Worm (Caenorhabditis elegans) whole organism, young adult: ENCODE results near the gene mys-1.

Source experiments
- F37B4.10 ChIP-seq: fragments of 200-800 bp; sonication (Bioruptor generic); IDR thresholded peaks from 2 replicates; pipeline ENCODE4 v1.3.6; 2022; ENCODE audit warnings: missing genetic modification characterization, missing compliant biosample characterization
- F39B2.1 ChIP-seq: fragments of 200-800 bp; sonication (Bioruptor generic); IDR thresholded peaks from 2 replicates; pipeline ENCODE4 v1.3.6; 2022; ENCODE audit warnings: missing genetic modification reagents, missing genetic modification characterization, missing compliant biosample characterization
- T26A5.8 ChIP-seq: sonication (generic microtip); optimal IDR thresholded peaks from 2 replicates; lab custom pipeline; 2016; ENCODE audit warnings: missing genetic modification characterization, missing compliant biosample characterization
- Y53G8AR.9 ChIP-seq: fragments of 200-800 bp; sonication (Bioruptor generic); conservative IDR thresholded peaks from 2 replicates; pipeline ENCODE4 v1.3.6; 2022; ENCODE audit warnings: missing genetic modification reagents, missing genetic modification characterization, missing compliant biosample characterization
- ama-1 ChIP-seq, 3 experiments: fragments of 150-350 bp in 1 of 3; sonication (generic microtip) in 2 of 3; optimal IDR thresholded peaks; 2 replicates each; lab custom pipeline; 2014 to 2018; ENCODE audit warnings: missing biosample characterization in 2 of 3, missing genetic modification characterization in 2 of 3, missing genetic modification reagents in 2 of 3
- aptf-2 ChIP-seq: fragments of 200-800 bp; sonication (Bioruptor generic); conservative IDR thresholded peaks from 2 replicates; pipeline ENCODE4 v1.3.6; 2022; ENCODE audit warnings: missing genetic modification reagents, missing genetic modification characterization, missing compliant biosample characterization
- aptf-3 ChIP-seq: fragments of 200-800 bp; sonication (Bioruptor generic); IDR thresholded peaks from 2 replicates; pipeline ENCODE4 v1.3.6; 2022; ENCODE audit warnings: missing genetic modification characterization, missing compliant biosample characterization
- cebp-1 ChIP-seq, 2 experiments: fragments of 200-800 bp in 1 of 2; sonication (Bioruptor generic) in 1 of 2; sonication (generic microtip) in 1 of 2; IDR thresholded peaks in 1 of 2; optimal IDR thresholded peaks in 1 of 2; 2 replicates each; pipeline versions ENCODE4 v1.3.6 to Lab custom; 2017 to 2022; ENCODE audit warnings: missing compliant biosample characterization in 2 of 2, missing genetic modification characterization in 2 of 2, mild to moderate bottlenecking in 1 of 2, missing genetic modification reagents in 1 of 2, moderate library complexity in 1 of 2
- die-1 ChIP-seq: sonication (generic microtip); optimal IDR thresholded peaks from 2 replicates; lab custom pipeline; 2016; ENCODE audit warnings: missing genotype, mild to moderate bottlenecking, missing genetic modification characterization, missing compliant biosample characterization
- efl-1 ChIP-seq: fragments of 150-350 bp; optimal IDR thresholded peaks from 2 replicates; lab custom pipeline; 2014; ENCODE audit warnings: missing biosample characterization, missing genetic modification reagents, missing genetic modification characterization
- egl-18 ChIP-seq: fragments of 200-800 bp; sonication (Bioruptor generic); IDR thresholded peaks from 2 replicates; pipeline ENCODE4 v1.3.6; 2022; ENCODE audit warnings: missing genetic modification reagents, missing genetic modification characterization, missing compliant biosample characterization
- egrh-3 ChIP-seq: fragments of 200-800 bp; sonication (Bioruptor generic); IDR thresholded peaks from 2 replicates; pipeline ENCODE4 v1.3.6; 2022; ENCODE audit warnings: missing genetic modification reagents, missing genetic modification characterization, missing compliant biosample characterization
- gei-17 ChIP-seq: fragments of 200-800 bp; sonication (Bioruptor generic); optimal IDR thresholded peaks from 2 replicates; lab custom pipeline; 2018; ENCODE audit warnings: mild to moderate bottlenecking, missing genetic modification characterization, missing compliant biosample characterization
- hlh-12 ChIP-seq: sonication (generic microtip); optimal IDR thresholded peaks from 2 replicates; lab custom pipeline; 2016; ENCODE audit warnings: missing genetic modification characterization, missing compliant biosample characterization
- hlh-26 ChIP-seq: fragments of 200-800 bp; sonication (Bioruptor generic); conservative IDR thresholded peaks from 2 replicates; pipeline ENCODE4 v1.3.6; 2022; ENCODE audit warnings: missing genetic modification reagents, missing genetic modification characterization, missing compliant biosample characterization
- hsf-1 ChIP-seq: fragments of 200-800 bp; sonication (Bioruptor generic); IDR thresholded peaks from 2 replicates; pipeline ENCODE4 v1.3.6; 2022; ENCODE audit warnings: missing genetic modification reagents, missing genetic modification characterization, missing compliant biosample characterization
- lag-1 ChIP-seq: fragments of 200-800 bp; sonication (Bioruptor generic); IDR thresholded peaks from 2 replicates; pipeline ENCODE4 v1.3.6; 2022; ENCODE audit warnings: missing genetic modification reagents, missing genetic modification characterization, missing compliant biosample characterization
- lin-40 ChIP-seq: sonication (generic microtip); optimal IDR thresholded peaks from 2 replicates; lab custom pipeline; 2016; ENCODE audit warnings: missing genetic modification characterization, mild to moderate bottlenecking, missing compliant biosample characterization, missing genotype, missing genetic modification reagents
- lir-1 ChIP-seq: fragments of 200-800 bp; sonication (Bioruptor generic); conservative IDR thresholded peaks from 2 replicates; pipeline ENCODE4 v1.3.6; 2022; ENCODE audit warnings: missing genetic modification reagents, missing genetic modification characterization, missing compliant biosample characterization
- lsl-1 ChIP-seq: fragments of 200-800 bp; sonication (Bioruptor generic); optimal IDR thresholded peaks from 2 replicates; lab custom pipeline; 2018; ENCODE audit warnings: mild to moderate bottlenecking, missing genetic modification characterization, moderate library complexity, missing compliant biosample characterization
- madf-10 ChIP-seq: sonication (generic microtip); optimal IDR thresholded peaks from 2 replicates; lab custom pipeline; 2016; ENCODE audit warnings: mild to moderate bottlenecking, missing genetic modification characterization, missing compliant biosample characterization
- madf-6 ChIP-seq: fragments of 200-800 bp; sonication (Bioruptor generic); IDR thresholded peaks from 2 replicates; pipeline ENCODE4 v1.3.6; 2022; ENCODE audit warnings: missing genetic modification reagents, missing genetic modification characterization, missing compliant biosample characterization
- mel-28 ChIP-seq: sonication (generic microtip); optimal IDR thresholded peaks from 2 replicates; lab custom pipeline; 2016; ENCODE audit warnings: borderline replicate concordance, mild to moderate bottlenecking, missing genetic modification characterization, missing compliant biosample characterization
- nhr-120 ChIP-seq: fragments of 200-800 bp; sonication (Bioruptor generic); IDR thresholded peaks from 2 replicates; pipeline ENCODE4 v1.3.6; 2022; ENCODE audit warnings: missing genetic modification characterization, missing compliant biosample characterization
- nhr-179 ChIP-seq: sonication (generic microtip); optimal IDR thresholded peaks from 2 replicates; lab custom pipeline; 2016; ENCODE audit warnings: mild to moderate bottlenecking, missing genetic modification characterization, missing compliant biosample characterization
- nhr-80 ChIP-seq: sonication (generic microtip); optimal IDR thresholded peaks from 2 replicates; lab custom pipeline; 2016; ENCODE audit warnings: missing genetic modification characterization, missing compliant biosample characterization
- pbrm-1 ChIP-seq: fragments of 200-800 bp; sonication (Bioruptor generic); IDR thresholded peaks from 2 replicates; pipeline ENCODE4 v1.3.6; 2022; ENCODE audit warnings: missing genetic modification reagents, missing genetic modification characterization, missing compliant biosample characterization
- somi-1 ChIP-seq: fragments of 200-800 bp; sonication (Bioruptor generic); optimal IDR thresholded peaks from 2 replicates; lab custom pipeline; 2018; ENCODE audit warnings: mild to moderate bottlenecking, missing genetic modification characterization, missing compliant biosample characterization
- sptf-2 ChIP-seq: fragments of 200-800 bp; sonication (Bioruptor generic); optimal IDR thresholded peaks from 2 replicates; lab custom pipeline; 2018; ENCODE audit warnings: mild to moderate bottlenecking, missing genetic modification characterization, missing compliant biosample characterization
- tbp1 ChIP-seq: fragments of 200-800 bp; sonication (Bioruptor generic); optimal IDR thresholded peaks from 2 replicates; lab custom pipeline; 2018; ENCODE audit warnings: mild to moderate bottlenecking, missing genetic modification characterization, missing compliant biosample characterization
- unc-130 ChIP-seq: sonication (generic microtip); optimal IDR thresholded peaks from 2 replicates; lab custom pipeline; 2016; ENCODE audit warnings: missing genetic modification reagents, missing genetic modification characterization, missing compliant biosample characterization
- ztf-18 ChIP-seq: sonication (generic microtip); optimal IDR thresholded peaks from 2 replicates; lab custom pipeline; 2016; ENCODE audit warnings: missing genotype, mild to moderate bottlenecking, missing genetic modification characterization, missing compliant biosample characterization
- ztf-6 ChIP-seq: fragments of 200-800 bp; sonication (Bioruptor generic); IDR thresholded peaks from 2 replicates; pipeline ENCODE4 v1.3.6; 2022; ENCODE audit warnings: missing genetic modification reagents, missing genetic modification characterization, missing compliant biosample characterization

Gene mys-1

DNA sequence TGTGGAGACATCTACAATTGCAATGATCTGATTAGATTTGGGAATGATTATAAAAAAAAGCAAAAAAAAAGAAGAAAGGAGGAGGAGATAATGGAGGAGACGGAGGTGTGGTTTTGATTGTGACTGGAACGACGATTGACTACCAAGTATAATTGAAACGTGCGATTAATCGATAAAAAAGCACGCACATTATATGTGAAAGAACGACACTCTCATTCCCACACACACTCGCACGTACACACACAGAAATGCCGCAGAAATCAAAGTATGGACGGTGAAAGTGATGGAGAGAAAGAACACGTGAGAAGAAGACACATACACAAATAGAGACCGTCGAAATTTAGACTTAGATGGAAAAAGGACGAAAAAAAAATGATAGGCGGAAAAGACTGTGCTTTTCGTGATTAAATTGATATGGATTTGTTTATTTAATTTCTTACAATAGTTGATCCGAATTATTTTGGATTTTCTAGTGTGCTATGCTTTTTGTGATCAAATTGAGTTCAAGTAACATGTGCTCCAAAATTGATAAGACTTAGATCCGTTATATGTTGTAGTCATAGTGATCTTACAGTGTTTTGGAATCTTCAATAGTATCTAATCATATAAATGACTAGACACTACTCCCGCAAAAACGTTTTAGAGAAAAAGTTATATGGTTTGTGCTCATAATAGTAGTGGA is 9.4 kb upstream of the mys-1 start, which contains the start of gene nhr-135 (continued):
- TF ChIP-seq F37B4.10 (GFP tag; lab: Robert Waterston, UW): no peak
- TF ChIP-seq pbrm-1 (GFP tag; lab: Robert Waterston, UW): no peak
- no peak for TF ChIP-seq F39B2.1
- peak; percentile 39 for TF ChIP-seq tbp1 (GFP tag; lab: Kevin White, UChicago)
- no peak for TF ChIP-seq nhr-179
- no peak for TF ChIP-seq mel-28 (tag; lab: Kevin White, UChicago)
- TF ChIP-seq, all 124 proteins: peak for 22

DNA sequence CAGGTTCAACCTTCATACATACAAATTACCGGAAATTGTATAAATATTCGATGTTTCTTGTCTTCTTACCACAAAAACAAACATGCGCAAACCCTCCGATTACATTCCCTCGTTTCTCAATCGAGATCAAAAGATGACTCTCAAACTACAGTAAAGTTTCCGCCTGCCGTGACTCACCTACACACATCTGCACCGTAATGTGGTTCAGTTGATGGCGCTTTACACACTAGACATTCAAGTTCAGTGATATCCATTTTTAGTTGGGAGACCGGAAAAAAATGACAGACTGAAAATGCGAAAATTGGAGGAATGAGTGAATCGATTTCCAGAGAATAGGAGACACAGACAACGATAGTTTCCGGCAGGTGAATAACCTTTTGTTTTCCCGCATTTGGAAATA is 6.8 kb upstream of the mys-1 start, which contains the start of gene nhr-286:
Gene nhr-286 (minus strand): TSS at position 324 of the 400 bp plus-strand sequence.
- TF ChIP-seq Y53G8AR.9 (0 out of 2 replicates have a peak, but pooled peaks have one; percentile 31), hlh-12 (tag; lab: Kevin White, UChicago) (no peak), efl-1 (GFP tag; lab: Kevin White, UChicago) (no peak), egl-18 (GFP tag; lab: Robert Waterston, UW) (0 out of 2 replicates have a peak, but pooled peaks have one; percentile 30), F37B4.10 (GFP tag; lab: Robert Waterston, UW) (no peak), ama-1 (optimal IDR thresholded peaks at IDR 0.05; lab: Kevin White, UChicago) (peak; percentile 43), ama-1 (GFP tag; optimal IDR thresholded peaks at IDR 0.05; lab: Kevin White, UChicago) (no peak), sptf-2 (no peak)

DNA sequence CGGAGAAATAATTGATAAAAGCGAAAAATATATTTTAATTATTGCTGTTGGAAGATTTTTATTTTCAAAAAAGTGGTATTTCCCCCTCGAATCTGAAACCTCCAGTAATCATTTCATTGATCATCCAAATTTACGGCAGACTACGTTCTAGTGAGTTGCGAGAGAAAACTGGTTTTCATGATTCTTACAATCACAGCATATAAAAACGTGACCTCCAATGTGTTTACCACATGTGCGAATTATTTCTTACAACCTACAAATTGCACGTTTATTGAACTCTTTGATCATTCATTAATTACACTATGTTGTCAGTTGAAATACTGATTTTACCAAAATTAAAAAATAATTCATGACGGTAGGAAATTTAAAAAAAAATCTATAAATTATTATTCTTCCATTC is 4.8 kb upstream of the mys-1 start:
- TF ChIP-seq Y53G8AR.9 (no peak), aptf-3 (no peak), egl-18 (GFP tag; lab: Robert Waterston, UW) (no peak), nhr-80 (tag; lab: Kevin White, UChicago) (no peak), somi-1 (GFP tag; lab: Kevin White, UChicago) (peak; percentile 70), lin-40 (peak; percentile 28), cebp-1 (GFP tag; IDR thresholded peaks at IDR 0.05; lab: Robert Waterston, UW) (no peak), cebp-1 (tag; optimal IDR thresholded peaks at IDR 0.05; lab: Kevin White, UChicago) (peak; percentile 16), lsl-1 (GFP tag; lab: Kevin White, UChicago) (no peak), hsf-1 (GFP tag; lab: Robert Waterston, UW) (no peak), efl-1 (GFP tag; lab: Kevin White, UChicago) (no peak)

DNA sequence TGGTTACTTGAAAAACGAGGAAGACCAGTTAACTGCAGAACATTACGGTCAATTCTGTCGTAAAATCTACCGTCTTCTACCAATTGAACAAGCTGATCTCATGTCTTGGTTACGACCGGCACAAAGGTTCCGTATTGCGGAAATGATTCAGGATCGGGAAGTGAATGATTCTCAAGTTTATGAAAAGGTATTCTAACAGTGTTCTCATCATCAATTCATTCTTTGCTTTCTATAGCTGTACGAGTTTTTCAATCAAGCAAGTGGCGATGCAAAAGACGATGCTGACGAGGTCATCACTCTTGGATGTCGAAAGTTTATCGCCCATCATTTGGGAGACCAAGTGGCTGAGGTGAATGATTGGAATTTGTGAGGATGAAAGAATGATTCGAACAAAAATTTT is 2.9 kb upstream of the mys-1 start:
- TF ChIP-seq egrh-3 (GFP tag; lab: Robert Waterston, UW) (no peak), lir-1 (GFP tag; lab: Robert Waterston, UW) (no peak), lsl-1 (GFP tag; lab: Kevin White, UChicago) (no peak), unc-130 (no peak)

DNA sequence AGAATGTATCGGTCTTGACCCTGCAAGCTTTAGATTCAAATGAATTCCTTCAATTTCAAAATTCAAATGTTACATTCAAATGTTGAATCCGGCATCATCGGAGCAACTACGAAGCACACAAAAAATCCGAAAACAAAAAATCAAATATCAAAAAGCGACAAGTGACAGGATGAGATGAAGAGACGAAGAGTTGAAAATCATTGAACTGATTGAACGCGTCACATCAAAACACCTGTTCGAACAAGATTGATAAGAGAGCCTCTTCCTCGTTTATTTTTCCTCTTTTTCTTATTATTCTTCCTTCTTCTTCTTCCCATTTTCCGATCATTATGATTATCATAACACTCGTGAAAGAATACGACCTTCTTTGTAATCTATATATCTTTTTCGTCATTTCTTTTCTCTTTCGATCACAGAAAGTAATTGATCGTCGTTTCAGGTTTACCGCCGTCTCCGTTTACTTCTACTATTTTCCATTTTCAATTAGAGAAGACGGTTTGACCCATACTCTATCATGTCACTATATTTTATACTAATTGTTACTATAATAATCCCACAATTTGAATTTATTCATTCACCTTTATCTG is 1.1 kb upstream of the mys-1 start, which contains the start of gene VC5.2:
Gene VC5.2 (plus strand): TSS at position 439 of the 587 bp plus-strand sequence.
- TF ChIP-seq madf-10 (no peak), hlh-26 (no peak), madf-6 (GFP tag; lab: Robert Waterston, UW) (no peak), aptf-2 (no peak), somi-1 (GFP tag; lab: Kevin White, UChicago) (no peak), efl-1 (GFP tag; lab: Kevin White, UChicago) (no peak), gei-17 (no peak), lag-1 (GFP tag; lab: Robert Waterston, UW) (no peak), nhr-120 (GFP tag; lab: Robert Waterston, UW) (no peak), T26A5.8 (tag; lab: Kevin White, UChicago) (no peak), F37B4.10 (GFP tag; lab: Robert Waterston, UW) (no peak), ztf-18 (tag; lab: Kevin White, UChicago) (no peak), ztf-6 (GFP tag; lab: Robert Waterston, UW) (no peak), die-1 (tag; lab: Kevin White, UChicago) (no peak), nhr-80 (tag; lab: Kevin White, UChicago) (no peak), hsf-1 (GFP tag; lab: Robert Waterston, UW) (no peak)
